Worm (Caenorhabditis elegans): ENCODE data around the gene C33H5.16.

C33H5.16 gene

DNA sequence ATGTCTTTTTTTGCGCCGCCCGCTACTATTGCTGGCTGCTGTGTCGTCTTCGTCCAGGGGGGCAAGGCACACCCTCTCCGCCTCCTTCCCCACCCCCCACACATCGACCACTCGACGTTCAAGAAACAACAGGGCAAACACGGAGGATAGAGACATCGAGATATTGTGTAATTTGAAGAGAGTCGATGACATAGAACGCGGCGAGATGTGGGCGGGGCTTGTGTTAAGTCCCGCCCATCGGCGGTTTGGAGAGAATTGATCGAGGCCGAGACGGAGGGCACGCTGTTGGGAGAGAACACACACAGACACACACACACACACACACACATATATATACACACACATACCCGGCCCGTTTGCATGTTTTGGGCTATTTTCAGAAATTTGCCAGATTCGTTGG, 42.4 kb upstream of the C33H5.16 start (continued):
- no peak for TF ChIP-seq aptf-2 (GFP tag; conservative IDR thresholded peaks at IDR 0.05)
- no peak for TF ChIP-seq sea-2 (GFP tag; IDR thresholded peaks at IDR 0.05)

DNA sequence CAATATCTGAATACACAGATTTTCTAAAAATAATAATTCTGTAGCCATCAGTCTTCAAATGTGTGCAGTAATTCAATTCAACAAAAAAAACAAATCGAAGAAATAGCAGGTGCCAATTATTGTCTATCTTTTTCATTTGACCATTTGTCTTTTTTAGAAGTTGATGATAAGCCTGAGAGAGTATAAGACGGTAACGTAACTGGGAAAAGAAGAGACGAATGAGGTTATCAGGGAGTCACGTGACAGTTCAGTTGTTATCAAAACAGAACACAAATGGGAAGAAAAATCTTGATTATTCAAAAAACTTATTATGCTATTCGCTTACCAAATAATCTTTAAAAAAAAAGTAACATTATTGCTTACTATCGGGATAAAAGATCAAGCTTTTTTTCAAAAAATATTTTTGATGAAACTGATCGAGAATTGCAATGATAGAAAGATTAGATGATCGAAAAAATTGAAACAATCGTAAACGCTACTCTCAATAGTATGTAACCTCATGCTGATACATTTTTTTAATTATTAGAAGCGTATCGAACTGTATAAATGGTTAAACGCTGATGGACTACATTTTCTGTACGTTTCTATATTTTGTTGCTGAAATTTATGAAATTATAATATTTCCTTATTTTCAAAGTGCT, 41.3 kb upstream of the C33H5.16 start:
- TF ChIP-seq lin-40 (tag; optimal IDR thresholded peaks at IDR 0.05) (peak; percentile 1), mel-28 (tag; optimal IDR thresholded peaks at IDR 0.05; ENCODE audit: borderline replicate concordance) (no peak), rec-8 (tag; optimal IDR thresholded peaks at IDR 0.05) (no peak), nhr-80 (tag; optimal IDR thresholded peaks at IDR 0.05) (peak; percentile 81), tbp1 (GFP tag; optimal IDR thresholded peaks at IDR 0.05) (peak; percentile 15)

DNA sequence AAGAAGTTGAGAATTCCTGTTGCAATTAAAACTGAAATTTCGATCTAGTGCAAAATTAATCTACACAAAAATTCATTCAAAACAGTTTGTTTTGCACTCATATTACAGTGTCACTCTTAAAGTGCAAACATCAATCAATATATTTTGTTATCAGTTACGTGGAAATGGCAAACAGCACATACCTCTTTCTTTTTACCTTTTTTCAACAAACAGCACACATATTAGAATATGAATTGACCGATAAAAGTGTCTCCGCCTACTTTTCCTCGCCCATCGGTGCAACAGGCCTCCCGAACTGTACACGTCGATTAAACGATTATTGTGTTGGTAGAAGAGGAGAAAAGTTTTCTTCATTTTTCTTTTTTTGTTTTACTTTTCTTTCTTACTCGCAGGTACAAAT, 38.1 kb upstream of the C33H5.16 start:
- TF ChIP-seq die-1 (tag; optimal IDR thresholded peaks at IDR 0.05): no peak
- peak; percentile 94 for TF ChIP-seq nhr-80 (tag; optimal IDR thresholded peaks at IDR 0.05)
- peak; percentile 17 for TF ChIP-seq attf-5 (GFP tag; optimal IDR thresholded peaks at IDR 0.05)
- TF ChIP-seq ets-4 (GFP tag; optimal IDR thresholded peaks at IDR 0.05): peak; percentile 26
- peak; percentile 49 to 65 for TF ChIP-seq let-607 (tag; optimal IDR thresholded peaks at IDR 0.05)
- TF ChIP-seq egl-18 (GFP tag; IDR thresholded peaks at IDR 0.05): no peak
- TF ChIP-seq B0019.2 (GFP tag; conservative IDR thresholded peaks at IDR 0.05): no peak

DNA sequence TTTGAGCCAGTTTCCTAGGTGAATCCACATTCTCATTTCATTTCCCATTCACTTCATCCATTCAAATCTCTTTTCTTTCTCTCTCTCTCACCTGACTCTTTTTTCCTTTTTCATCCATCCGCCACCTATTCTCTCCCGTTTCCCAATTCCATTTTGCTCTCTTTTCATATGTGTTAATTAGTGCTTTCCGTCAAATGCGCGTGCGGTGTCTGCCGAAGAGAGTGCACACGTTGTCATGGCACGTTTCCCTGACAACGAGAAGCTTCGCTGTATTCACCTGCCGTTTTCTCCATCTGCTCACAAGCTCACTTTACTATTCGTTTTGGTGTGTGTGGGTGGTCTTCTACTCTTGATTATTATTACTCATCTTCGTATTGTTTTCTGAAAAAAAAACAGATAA, 36.8 kb upstream of the C33H5.16 start:
- TF ChIP-seq attf-5 (GFP tag; optimal IDR thresholded peaks at IDR 0.05) (no peak), F39B2.1 (GFP tag; IDR thresholded peaks at IDR 0.05) (no peak), mxl-1 (tag; optimal IDR thresholded peaks at IDR 0.05) (no peak), aptf-3 (GFP tag; IDR thresholded peaks at IDR 0.05) (no peak), somi-1 (GFP tag; optimal IDR thresholded peaks at IDR 0.05) (no peak), lin-40 (tag; optimal IDR thresholded peaks at IDR 0.05) (no peak), ztf-26 (tag; optimal IDR thresholded peaks at IDR 0.05) (no peak), hsf-1 (GFP tag; IDR thresholded peaks at IDR 0.05) (no peak), nhr-80 (tag; optimal IDR thresholded peaks at IDR 0.05) (no peak), Y53G8AR.9 (GFP tag; conservative IDR thresholded peaks at IDR 0.05) (no peak), him-1 (tag; optimal IDR thresholded peaks at IDR 0.05) (no peak), B0336.3 (GFP tag; IDR thresholded peaks at IDR 0.05) (no peak), atf-7 (tag; optimal IDR thresholded peaks at IDR 0.05) (no peak), ztf-28 (GFP tag; IDR thresholded peaks at IDR 0.05) (no peak)

DNA sequence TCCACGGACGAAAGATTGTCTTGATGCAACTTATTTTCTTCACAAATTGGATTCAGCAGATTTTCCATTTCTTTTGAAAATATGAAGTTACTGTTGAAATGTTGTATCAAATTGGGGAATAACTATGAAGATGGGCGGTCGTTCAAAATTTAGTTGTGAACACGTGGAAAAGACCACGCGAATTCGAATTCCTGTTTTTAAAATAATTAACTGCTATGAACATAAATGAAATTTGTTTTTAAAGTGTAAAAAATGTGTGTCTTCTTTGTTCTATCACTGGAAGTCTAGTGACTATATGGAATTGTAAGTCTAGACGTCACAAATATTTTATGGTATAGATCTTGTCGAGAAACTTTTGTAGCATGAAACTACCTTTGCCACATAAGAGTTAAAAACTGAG, 35.3 kb upstream of the C33H5.16 start, which contains the start of gene C06A6.7:
C06A6.7 (minus strand) TSS at position 101 of the 400 bp plus-strand sequence.
- no peak for TF ChIP-seq Y79H2A.3 (GFP tag; conservative IDR thresholded peaks at IDR 0.05)
- TF ChIP-seq K11D2.4 (GFP tag; IDR thresholded peaks at IDR 0.05): no peak
- no peak for TF ChIP-seq zim-3 (tag; optimal IDR thresholded peaks at IDR 0.05)
- TF ChIP-seq mxl-1 (tag; optimal IDR thresholded peaks at IDR 0.05): no peak

DNA sequence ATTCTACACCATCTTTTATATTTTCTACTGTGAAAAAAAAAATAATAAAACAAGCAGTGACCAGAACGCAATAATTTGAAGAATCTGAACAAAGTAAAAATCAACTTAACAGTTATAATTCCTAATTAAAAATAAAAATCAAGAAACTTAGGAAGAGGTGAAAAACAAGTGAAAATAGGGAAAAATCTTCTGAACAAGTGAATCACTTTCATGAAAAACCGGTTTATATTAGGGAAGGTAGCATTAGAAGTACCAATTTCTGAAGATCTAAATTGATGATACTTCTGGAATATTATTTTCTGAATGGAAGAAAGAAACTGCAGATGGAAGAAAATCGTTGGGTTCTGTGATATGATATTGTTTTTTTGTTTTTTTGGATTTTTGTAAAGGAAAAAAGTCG, 33.3 kb upstream of the C33H5.16 start:
- TF ChIP-seq T07F8.4 (tag; optimal IDR thresholded peaks at IDR 0.05) (no peak), unc-62 (GFP tag; optimal IDR thresholded peaks at IDR 0.05) (no peak), dpff-1 (tag; optimal IDR thresholded peaks at IDR 0.05) (no peak), F39B2.1 (GFP tag; IDR thresholded peaks at IDR 0.05) (no peak), attf-3 (GFP tag; conservative IDR thresholded peaks at IDR 0.05) (no peak), C17E4.6 (GFP tag; IDR thresholded peaks at IDR 0.05) (no peak), F57A8.1 (GFP tag; optimal IDR thresholded peaks at IDR 0.05) (no peak), hrde-1 (tag; optimal IDR thresholded peaks at IDR 0.05; ENCODE audit: borderline replicate concordance) (no peak), snpc-3.4 (tag; optimal IDR thresholded peaks at IDR 0.05) (no peak)
